Worm (Caenorhabditis elegans) whole organism, L4 larva: ENCODE data around the gene R07E5.11.

Source experiments
- F26F4.8 ChIP-seq: fragments of 200-800 bp; sonication (Bioruptor generic); conservative IDR thresholded peaks from 2 replicates; pipeline ENCODE4 v1.3.6; 2022; ENCODE audit warnings: missing genetic modification characterization, missing compliant biosample characterization
- F37D6.2 ChIP-seq: sonication (generic microtip); optimal IDR thresholded peaks from 2 replicates; lab custom pipeline; 2016; ENCODE audit warnings: mild to moderate bottlenecking, missing genetic modification characterization, missing compliant biosample characterization
- R02D3.7 ChIP-seq: fragments of 150-350 bp; sonication (generic microtip); optimal IDR thresholded peaks from 3 replicates; lab custom pipeline; 2014; ENCODE audit warnings: missing biosample characterization, missing genetic modification characterization
- Y48G9A.11 ChIP-seq: fragments of 200-800 bp; sonication (Bioruptor generic); IDR thresholded peaks from 2 replicates; pipeline ENCODE4 v1.3.6; 2022; ENCODE audit warnings: missing genetic modification reagents, missing genetic modification characterization, missing compliant biosample characterization
- ZK337.2 ChIP-seq: fragments of 200-800 bp; sonication (Bioruptor generic); IDR thresholded peaks from 2 replicates; pipeline ENCODE4 v1.3.6; 2022; ENCODE audit warnings: missing genetic modification reagents, missing genetic modification characterization, missing compliant biosample characterization
- ZK546.5 ChIP-seq, 2 experiments: sonication (generic microtip); optimal IDR thresholded peaks; 2 replicates each; lab custom pipeline; 2017; ENCODE audit warnings: missing biosample characterization in 2 of 2, missing genetic modification characterization in 2 of 2
- aha-1 ChIP-seq: fragments of 150-350 bp; peaks from one replicate; lab custom pipeline; 2014; ENCODE audit warnings: missing biosample characterization, missing genetic modification characterization
- aly-2 ChIP-seq: sonication (generic microtip); optimal IDR thresholded peaks from 2 replicates; lab custom pipeline; 2018; ENCODE audit warnings: missing biosample characterization, missing genetic modification characterization
- attf-4 ChIP-seq: sonication (generic microtip); optimal IDR thresholded peaks from 3 replicates; lab custom pipeline; 2017; ENCODE audit warnings: missing biosample characterization, missing genetic modification characterization
- ces-1 ChIP-seq: fragments of 150-350 bp; sonication (generic microtip); optimal IDR thresholded peaks from 4 replicates; lab custom pipeline; 2014; ENCODE audit warnings: missing biosample characterization, missing genetic modification reagents, missing genetic modification characterization
- cey-2 ChIP-seq: sonication (generic microtip); optimal IDR thresholded peaks from 3 replicates; lab custom pipeline; 2017; ENCODE audit warnings: missing genetic modification characterization, mild to moderate bottlenecking, missing compliant biosample characterization, antibody characterized with exemption, borderline replicate concordance; ENCODE audit not compliant: insufficient read depth
- daf-12 ChIP-seq: fragments of 150-350 bp; optimal IDR thresholded peaks from 2 replicates; lab custom pipeline; 2014; ENCODE audit warnings: missing biosample characterization, missing genetic modification reagents, missing genetic modification characterization
- daf-16 ChIP-seq, 3 experiments: sonication (generic microtip); optimal IDR thresholded peaks; 2 replicates each; lab custom pipeline; 2016 to 2017; ENCODE audit warnings: missing genetic modification characterization in 3 of 3, missing genetic modification reagents in 3 of 3, mild to moderate bottlenecking in 2 of 3, missing compliant biosample characterization in 2 of 3, missing biosample characterization in 1 of 3, moderate library complexity in 1 of 3
- daf-19 ChIP-seq: fragments of 200-800 bp; sonication (Bioruptor generic); conservative IDR thresholded peaks from 2 replicates; pipeline ENCODE4 v1.3.6; 2022; ENCODE audit warnings: missing genetic modification characterization, missing compliant biosample characterization
- daf-8 ChIP-seq: fragments of 200-800 bp; sonication (Bioruptor generic); IDR thresholded peaks from 2 replicates; pipeline ENCODE4 v1.3.6; 2022; ENCODE audit warnings: missing genetic modification characterization, missing compliant biosample characterization
- dmd-6 ChIP-seq: fragments of 200-800 bp; sonication (Bioruptor generic); IDR thresholded peaks from 2 replicates; pipeline ENCODE4 v1.3.6; 2022; ENCODE audit warnings: missing genetic modification reagents, missing genetic modification characterization, missing compliant biosample characterization
- dpl-1 ChIP-seq: fragments of 150-350 bp; optimal IDR thresholded peaks from 2 replicates; lab custom pipeline; 2014; ENCODE audit warnings: missing biosample characterization, missing genetic modification reagents, missing genetic modification characterization
- dve-1 ChIP-seq: sonication (generic microtip); optimal IDR thresholded peaks from 2 replicates; lab custom pipeline; 2017; ENCODE audit warnings: antibody characterized with exemption, mild to moderate bottlenecking, missing genetic modification characterization, missing compliant biosample characterization; ENCODE audit not compliant: insufficient read depth
- hif-1 ChIP-seq, 2 experiments: sonication (generic microtip); optimal IDR thresholded peaks; 2 replicates each; lab custom pipeline; 2016 to 2017; ENCODE audit warnings: missing compliant biosample characterization in 2 of 2, missing genetic modification characterization in 2 of 2, missing genetic modification reagents in 2 of 2, missing genotype in 2 of 2, mild to moderate bottlenecking in 1 of 2
- hlh-11 ChIP-seq: fragments of 200-800 bp; sonication (Bioruptor generic); optimal IDR thresholded peaks from 2 replicates; lab custom pipeline; 2018; ENCODE audit warnings: mild to moderate bottlenecking, missing genetic modification characterization, missing compliant biosample characterization
- hlh-30 ChIP-seq: sonication (generic microtip); optimal IDR thresholded peaks from 2 replicates; lab custom pipeline; 2017; ENCODE audit warnings: antibody characterized with exemption, mild to moderate bottlenecking, missing genetic modification characterization, missing compliant biosample characterization; ENCODE audit not compliant: insufficient read depth
- hmg-1.1 ChIP-seq: fragments of 200-800 bp; sonication (Bioruptor generic); IDR thresholded peaks from 2 replicates; pipeline ENCODE4 v1.3.6; 2022; ENCODE audit warnings: missing genetic modification reagents, missing genetic modification characterization, missing compliant biosample characterization
- jun-1 ChIP-seq: fragments of 150-350 bp; optimal IDR thresholded peaks from 2 replicates; lab custom pipeline; 2014; ENCODE audit warnings: missing biosample characterization, missing genetic modification reagents, missing genetic modification characterization
- lin-13 ChIP-seq: fragments of 150-350 bp; optimal IDR thresholded peaks from 2 replicates; lab custom pipeline; 2014; ENCODE audit warnings: missing biosample characterization, missing genetic modification reagents, missing genetic modification characterization
- lin-15B ChIP-seq: fragments of 150-350 bp; sonication (generic microtip); optimal IDR thresholded peaks from 3 replicates; lab custom pipeline; 2014; ENCODE audit warnings: missing biosample characterization, missing genetic modification characterization
- lin-29 ChIP-seq: fragments of 200-800 bp; sonication (Bioruptor generic); IDR thresholded peaks from 2 replicates; pipeline ENCODE4 v1.3.6; 2022; ENCODE audit warnings: missing genetic modification reagents, missing genetic modification characterization, missing compliant biosample characterization
- lin-38 ChIP-seq: fragments of 200-800 bp; sonication (Bioruptor generic); IDR thresholded peaks from 2 replicates; pipeline ENCODE4 v1.3.6; 2022; ENCODE audit warnings: missing genetic modification reagents, missing genetic modification characterization, missing compliant biosample characterization
- lin-39 ChIP-seq: fragments of 150-350 bp; optimal IDR thresholded peaks from 2 replicates; lab custom pipeline; 2014; ENCODE audit warnings: missing biosample characterization, missing genetic modification reagents, missing genetic modification characterization
- lsy-2 ChIP-seq, 2 experiments: fragments of 150-350 bp in 1 of 2; sonication (generic microtip) in 1 of 2; optimal IDR thresholded peaks; 2 replicates each; lab custom pipeline; 2014 to 2017; ENCODE audit warnings: missing biosample characterization in 2 of 2, missing genetic modification characterization in 2 of 2
- madf-5 ChIP-seq, 2 experiments: fragments of 200-800 bp; sonication (Bioruptor generic); IDR thresholded peaks; 2 replicates each; pipeline ENCODE4 v1.3.6; 2022; ENCODE audit warnings: missing compliant biosample characterization in 2 of 2, missing genetic modification characterization in 2 of 2
- mdl-1 ChIP-seq, 2 experiments: fragments of 150-350 bp in 1 of 2; sonication (generic microtip) in 1 of 2; optimal IDR thresholded peaks; 2 replicates each; lab custom pipeline; 2014 to 2017; ENCODE audit warnings: missing biosample characterization in 2 of 2, missing genetic modification characterization in 2 of 2
- mep-1 ChIP-seq: fragments of 150-350 bp; sonication (generic microtip); optimal IDR thresholded peaks from 3 replicates; lab custom pipeline; 2014; ENCODE audit warnings: missing biosample characterization, missing genetic modification characterization
- mxl-2 ChIP-seq: fragments of 200-800 bp; sonication (Bioruptor generic); conservative IDR thresholded peaks from 2 replicates; pipeline ENCODE4 v1.3.6; 2022; ENCODE audit warnings: missing genetic modification reagents, missing genetic modification characterization, missing compliant biosample characterization
- nhr-11 ChIP-seq: fragments of 150-350 bp; optimal IDR thresholded peaks from 2 replicates; lab custom pipeline; 2014; ENCODE audit warnings: missing biosample characterization, missing genetic modification characterization
- nhr-111 ChIP-seq: fragments of 200-800 bp; sonication (Bioruptor generic); optimal IDR thresholded peaks from 2 replicates; lab custom pipeline; 2018; ENCODE audit warnings: mild to moderate bottlenecking, missing genetic modification characterization, missing compliant biosample characterization
- nhr-237 ChIP-seq: sonication (generic microtip); optimal IDR thresholded peaks from 2 replicates; lab custom pipeline; 2017; ENCODE audit warnings: missing biosample characterization, missing genetic modification characterization
- nhr-28 ChIP-seq: fragments of 150-350 bp; optimal IDR thresholded peaks from 2 replicates; lab custom pipeline; 2014; ENCODE audit warnings: missing biosample characterization, missing genetic modification characterization
- nhr-48 ChIP-seq: sonication (generic microtip); optimal IDR thresholded peaks from 2 replicates; lab custom pipeline; 2016; ENCODE audit warnings: mild to moderate bottlenecking, missing genetic modification characterization, missing compliant biosample characterization
- nhr-77 ChIP-seq: fragments of 150-350 bp; optimal IDR thresholded peaks from 2 replicates; lab custom pipeline; 2014; ENCODE audit warnings: missing biosample characterization, missing genetic modification characterization
- pqm-1 ChIP-seq: sonication (generic microtip); optimal IDR thresholded peaks from 2 replicates; lab custom pipeline; 2017; ENCODE audit warnings: missing biosample characterization, missing genetic modification characterization
- snpc-1.2 ChIP-seq: fragments of 200-800 bp; sonication (Bioruptor generic); IDR thresholded peaks from 2 replicates; pipeline ENCODE4 v1.3.6; 2022; ENCODE audit warnings: missing genetic modification reagents, missing genetic modification characterization, missing compliant biosample characterization
- tra-1 ChIP-seq: fragments of 200-800 bp; sonication (Bioruptor generic); IDR thresholded peaks from 2 replicates; pipeline ENCODE4 v1.3.6; 2022; ENCODE audit warnings: missing genetic modification reagents, missing genetic modification characterization, missing compliant biosample characterization
- unc-130 ChIP-seq: sonication (generic microtip); optimal IDR thresholded peaks from 2 replicates; lab custom pipeline; 2016; ENCODE audit warnings: missing genetic modification reagents, missing genetic modification characterization, missing compliant biosample characterization
- zfp-3 ChIP-seq: fragments of 200-800 bp; sonication (Bioruptor generic); conservative IDR thresholded peaks from 2 replicates; pipeline ENCODE4 v1.3.6; 2022; ENCODE audit warnings: missing genetic modification reagents, missing genetic modification characterization, missing compliant biosample characterization
- zip-11 ChIP-seq: fragments of 200-800 bp; sonication (Bioruptor generic); IDR thresholded peaks from 2 replicates; pipeline ENCODE4 v1.3.6; 2022; ENCODE audit warnings: missing genetic modification characterization, missing compliant biosample characterization
- ztf-11 ChIP-seq: fragments of 150-350 bp; optimal IDR thresholded peaks from 2 replicates; lab custom pipeline; 2014; ENCODE audit warnings: missing biosample characterization, missing genetic modification characterization

Gene R07E5.11

ce11 chrIII:4412108-4413009 is 2.7 kb downstream of the R07E5.11 start:
- no peak for TF ChIP-seq ZK337.2 (GFP tag; lab: Robert Waterston, UW)
- TF ChIP-seq tra-1 = 0 out of 2 replicates have a peak, but pooled peaks have one; percentile 10
- 0 out of 2 replicates have a peak, but pooled peaks have one; percentile 13 for TF ChIP-seq hmg-1.1 (GFP tag; lab: Robert Waterston, UW)
- no peak for TF ChIP-seq pqm-1 (tag; lab: Kevin White, UChicago)
- TF ChIP-seq lin-38 (GFP tag; lab: Robert Waterston, UW) = 0 out of 2 replicates have a peak, but pooled peaks have one; percentile 9
- TF ChIP-seq ces-1 (GFP tag; lab: Kevin White, UChicago) = no peak
- TF ChIP-seq daf-16 (GFP tag; optimal IDR thresholded peaks at IDR 0.05; lab: Kevin White, UChicago) = no peak
- peak; percentile 25 for TF ChIP-seq daf-16 (tag; optimal IDR thresholded peaks at IDR 0.05; lab: Kevin White, UChicago)
- TF ChIP-seq lin-29 (GFP tag; lab: Robert Waterston, UW) = no peak
- TF ChIP-seq attf-4 (tag; lab: Kevin White, UChicago) = no peak
- no peak for TF ChIP-seq nhr-237
- TF ChIP-seq unc-130 (GFP tag; lab: Kevin White, UChicago) = peak; percentile 28
- TF ChIP-seq aha-1 (tag; lab: Kevin White, UChicago) = peak; percentile 90
- no peak for TF ChIP-seq zfp-3 (GFP tag; lab: Robert Waterston, UW)
- peak; percentile 58 for TF ChIP-seq hlh-11 (tag; lab: Kevin White, UChicago)
- no peak for TF ChIP-seq nhr-111 (GFP tag; lab: Kevin White, UChicago)
- peak; percentile 94 for TF ChIP-seq hlh-30 (tag; lab: Kevin White, UChicago)
- TF ChIP-seq nhr-77 (tag; lab: Kevin White, UChicago) = peak; percentile 51
- TF ChIP-seq dve-1 (tag; lab: Kevin White, UChicago) = peak; percentile 31
- peak; percentile 13 to 19 for TF ChIP-seq mdl-1 (tag; optimal IDR thresholded peaks at IDR 0.05; lab: Kevin White, UChicago)
- TF ChIP-seq daf-12 (tag; lab: Kevin White, UChicago) = no peak
- TF ChIP-seq F37D6.2 (tag; lab: Kevin White, UChicago) = no peak
- peak; percentile 93 for TF ChIP-seq nhr-48 (tag; lab: Kevin White, UChicago)
- TF ChIP-seq mep-1 (tag; lab: Kevin White, UChicago) = peak; percentile 23
- TF ChIP-seq R02D3.7 = peak; percentile 46
- TF ChIP-seq jun-1 (tag; lab: Kevin White, UChicago) = no peak
- no peak for TF ChIP-seq aly-2 (tag; lab: Kevin White, UChicago)
- peak; percentile 81 for TF ChIP-seq dmd-6 (GFP tag; lab: Robert Waterston, UW)
- TF ChIP-seq hif-1 (tag; optimal IDR thresholded peaks at IDR 0.05; lab: Kevin White, UChicago) = no peak
- no peak for TF ChIP-seq nhr-11 (tag; lab: Kevin White, UChicago)
- peak in 1 of 2 experiments; percentile 61 for TF ChIP-seq lsy-2 (tag; optimal IDR thresholded peaks at IDR 0.05; lab: Kevin White, UChicago)
- TF ChIP-seq nhr-28 (tag; lab: Kevin White, UChicago) = peak; percentile 46

DNA sequence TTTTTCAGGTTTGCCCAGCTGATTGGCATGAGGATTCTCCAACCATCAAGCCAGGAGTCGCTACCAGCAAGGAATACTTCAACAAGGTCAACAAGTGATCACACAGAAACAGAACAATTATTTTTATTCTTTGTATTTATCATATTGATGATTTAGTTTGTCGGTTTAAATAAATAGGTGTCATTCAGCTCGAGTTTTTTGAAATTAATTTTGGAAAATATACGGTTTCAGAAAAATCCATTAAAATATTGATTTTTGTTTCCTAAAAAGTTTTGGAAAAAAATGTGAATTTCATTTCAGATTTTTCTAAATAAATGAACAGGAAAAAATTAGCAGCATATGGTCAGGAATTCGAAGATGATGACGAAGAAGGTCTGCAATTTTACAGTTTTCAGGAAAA is 6.8 kb downstream of the R07E5.11 start, which contains the start of gene gpch-1:
Gene gpch-1, plus strand, starts transcription at position 301 of the 400 bp plus-strand sequence.
- no peak for TF ChIP-seq daf-8 (GFP tag; lab: Robert Waterston, UW)
- no peak for TF ChIP-seq F26F4.8 (GFP tag; lab: Robert Waterston, UW)
- no peak for TF ChIP-seq Y48G9A.11 (GFP tag; lab: Robert Waterston, UW)
- no peak for TF ChIP-seq daf-19 (GFP tag; lab: Robert Waterston, UW)
- no peak for TF ChIP-seq zip-11 (GFP tag; lab: Robert Waterston, UW)
- TF ChIP-seq lin-15B (tag; lab: Kevin White, UChicago) = no peak
- TF ChIP-seq ZK337.2 (GFP tag; lab: Robert Waterston, UW) = no peak
- no peak for TF ChIP-seq ztf-11
- no peak for TF ChIP-seq cey-2 (tag; lab: Kevin White, UChicago)
- TF ChIP-seq lin-13 = no peak
- TF ChIP-seq lin-39 = no peak
- TF ChIP-seq mxl-2 (GFP tag; lab: Robert Waterston, UW) = no peak
- no peak for TF ChIP-seq snpc-1.2 (GFP tag; lab: Robert Waterston, UW)
- no peak for TF ChIP-seq ZK546.5 (tag; optimal IDR thresholded peaks at IDR 0.05; lab: Kevin White, UChicago)
- TF ChIP-seq dpl-1 (GFP tag; lab: Kevin White, UChicago) = no peak
- TF ChIP-seq madf-5 (GFP tag; IDR thresholded peaks at IDR 0.05; lab: Robert Waterston, UW) = no peak
